Worm (Caenorhabditis elegans): ENCODE data around the gene fbxb-24.

The fbxb-24 gene

DNA sequence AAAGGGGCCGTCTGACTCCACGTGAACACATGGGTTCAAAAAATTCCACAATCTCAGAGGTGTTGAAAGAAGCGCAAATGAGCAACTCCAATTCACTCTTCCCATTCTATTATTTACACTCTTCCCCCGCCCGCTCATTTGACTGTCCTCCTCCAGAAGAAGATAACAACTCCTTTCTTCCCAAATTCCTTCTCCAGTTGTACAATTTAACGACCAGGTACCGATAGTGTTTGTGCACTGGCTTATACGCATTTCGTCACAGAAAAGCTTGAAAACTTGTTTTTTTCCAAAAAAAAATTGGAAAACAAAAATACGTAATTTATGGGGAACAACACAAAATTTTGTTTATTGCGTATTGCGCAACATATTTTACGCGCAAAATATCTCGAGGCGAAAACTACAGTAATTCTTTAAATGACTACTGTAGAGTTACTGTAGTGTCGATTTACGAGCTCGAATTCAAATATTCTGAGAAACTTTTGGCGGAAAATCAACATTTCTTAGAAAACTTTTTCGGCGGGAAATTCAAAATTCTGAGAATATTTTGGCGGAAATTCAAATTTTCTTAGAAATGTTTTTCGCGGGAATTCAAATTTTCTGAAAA, 40.6 kb downstream of the fbxb-24 start (continued):
- TF ChIP-seq cey-2 (tag; optimal IDR thresholded peaks at IDR 0.05; ENCODE audit: borderline replicate concordance, insufficient read depth) (no peak), set-16 (GFP tag; IDR thresholded peaks at IDR 0.05) (no peak), mxl-3 (GFP tag; optimal IDR thresholded peaks at IDR 0.05) (no peak), unc-62 (GFP tag; optimal IDR thresholded peaks at IDR 0.05 in 1 of 2) (peak in 1 of 2 experiments; percentile 62), unc-62 (tag; optimal IDR thresholded peaks at IDR 0.05) (no peak), hlh-30 (tag; optimal IDR thresholded peaks at IDR 0.05; ENCODE audit: insufficient read depth) (no peak), Y105C5A.15 (GFP tag; IDR thresholded peaks at IDR 0.05) (no peak), nhr-76 (tag; optimal IDR thresholded peaks at IDR 0.05) (no peak), php-3 (GFP tag; IDR thresholded peaks at IDR 0.05) (no peak), F44E2.7 (GFP tag; IDR thresholded peaks at IDR 0.05) (no peak), hlh-11 (tag; optimal IDR thresholded peaks at IDR 0.05) (peak; percentile 1), mep-1 (tag; optimal IDR thresholded peaks at IDR 0.05) (no peak), snpc-1.2 (GFP tag; IDR thresholded peaks at IDR 0.05) (no peak), snpc-4 (tag; optimal IDR thresholded peaks at IDR 0.05) (no peak), tra-1 (GFP tag; IDR thresholded peaks at IDR 0.05) (no peak), lin-13 (GFP tag; optimal IDR thresholded peaks at IDR 0.05) (no peak), nhr-28 (tag; optimal IDR thresholded peaks at IDR 0.05) (peak; percentile 57), madf-9 (GFP tag; conservative IDR thresholded peaks at IDR 0.05) (no peak), R02D3.7 (tag; optimal IDR thresholded peaks at IDR 0.05) (no peak), nhr-41 (GFP tag; IDR thresholded peaks at IDR 0.05) (no peak), hif-1 (tag; optimal IDR thresholded peaks at IDR 0.05) (no peak)

DNA sequence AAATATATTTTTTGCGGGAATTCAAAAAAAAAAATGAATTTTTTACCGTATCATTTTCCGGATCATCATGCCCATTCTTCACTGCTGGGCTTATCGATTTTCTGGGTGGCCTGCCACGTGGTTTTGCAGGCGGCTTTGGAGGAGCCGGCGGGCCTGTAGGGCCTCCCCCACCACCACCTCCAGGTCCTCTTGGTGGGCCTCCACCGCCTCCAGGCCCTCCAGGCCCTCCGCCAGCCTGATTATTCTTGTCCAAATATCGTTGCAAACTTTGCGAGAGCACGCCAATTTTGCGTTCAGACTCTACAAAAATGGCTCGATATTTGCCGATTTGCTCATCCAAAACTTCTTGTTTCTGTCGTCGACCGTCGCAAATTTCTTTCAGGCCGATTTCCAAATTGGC, 42.4 kb downstream of the fbxb-24 start:
- TF ChIP-seq lin-15B (tag; optimal IDR thresholded peaks at IDR 0.05), result no peak
- TF ChIP-seq set-16 (GFP tag; IDR thresholded peaks at IDR 0.05), result peak; percentile 92
- TF ChIP-seq daf-12 (tag; optimal IDR thresholded peaks at IDR 0.05), result no peak
- no peak for TF ChIP-seq unc-39 (tag; optimal IDR thresholded peaks at IDR 0.05)
- TF ChIP-seq nhr-11 (tag; optimal IDR thresholded peaks at IDR 0.05), result no peak
- TF ChIP-seq F10B5.3 (tag; optimal IDR thresholded peaks at IDR 0.05), result no peak

DNA sequence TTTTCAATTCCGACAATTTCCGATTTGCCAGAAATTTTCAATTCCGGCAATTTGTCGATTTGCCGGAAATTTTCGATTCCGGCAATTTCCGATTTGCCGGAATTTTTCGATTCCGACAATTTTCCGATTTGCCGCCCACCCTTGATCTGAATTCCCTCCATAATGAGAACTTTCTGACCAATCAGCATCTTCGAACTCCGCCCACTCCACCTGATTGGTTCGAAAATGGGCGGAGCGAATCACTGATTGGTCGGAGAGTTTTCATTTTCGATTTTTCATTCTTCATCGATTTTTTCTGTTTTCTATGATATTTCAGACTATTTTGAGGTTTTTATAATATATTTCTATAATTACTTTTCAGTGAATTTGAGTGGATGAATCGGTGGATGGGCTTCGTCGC, 45.4 kb downstream of the fbxb-24 start:
- TF ChIP-seq F10B5.3 (tag; optimal IDR thresholded peaks at IDR 0.05) (no peak), nhr-10 (tag; optimal IDR thresholded peaks at IDR 0.05) (no peak), snpc-4 (tag; optimal IDR thresholded peaks at IDR 0.05) (no peak), D1046.2 (GFP tag; IDR thresholded peaks at IDR 0.05) (no peak), sdz-12 (GFP tag; optimal IDR thresholded peaks at IDR 0.05) (no peak), duxl-1 (tag; optimal IDR thresholded peaks at IDR 0.05; ENCODE audit: poor library complexity) (no peak)

Measured in whole organism, L4 larva.